Worm (Caenorhabditis elegans): ENCODE measurements around the gene R08A2.1.

The R08A2.1 gene

DNA sequence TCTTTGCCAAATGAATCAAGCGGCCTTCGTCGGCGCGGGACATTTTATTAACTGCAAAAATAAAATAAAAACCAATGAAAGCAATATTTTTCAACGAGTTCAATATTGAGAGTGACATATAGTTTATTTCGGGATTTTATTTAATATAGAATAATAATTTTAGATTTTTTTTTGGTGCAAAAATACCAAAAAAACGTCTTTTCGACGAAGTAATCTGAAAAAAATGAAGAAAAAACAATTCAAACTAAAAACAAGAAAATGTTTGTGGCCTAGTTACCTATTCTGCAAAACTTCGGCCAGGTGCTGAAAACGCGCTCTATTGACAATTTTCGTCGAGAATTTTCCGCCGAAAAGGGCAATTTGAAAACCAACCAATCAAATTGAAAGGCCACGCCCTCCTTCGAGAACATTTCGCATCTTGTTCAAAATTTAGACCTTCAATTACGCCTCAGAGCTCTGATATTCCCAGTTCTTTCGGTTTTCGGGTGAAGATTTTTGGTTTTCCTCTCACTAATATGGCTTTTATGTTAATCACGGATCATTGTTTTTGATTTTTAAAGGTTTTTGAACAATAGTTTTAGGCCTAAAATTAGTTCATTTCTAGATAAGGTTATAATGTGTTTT, 33.8 kb downstream of the R08A2.1 start, which contains the start of gene C47E8.4 (continued):
- TF ChIP-seq D2030.7 (GFP tag; IDR thresholded peaks at IDR 0.05) = peak; percentile 93
- no peak for TF ChIP-seq lag-1 (GFP tag; IDR thresholded peaks at IDR 0.05)
- TF ChIP-seq ztf-28 (GFP tag; IDR thresholded peaks at IDR 0.05) = peak; percentile 94
- TF ChIP-seq attf-3 (GFP tag; conservative IDR thresholded peaks at IDR 0.05) = peak; percentile 81
- TF ChIP-seq die-1 (tag; optimal IDR thresholded peaks at IDR 0.05) = no peak
- peak; percentile 90 for TF ChIP-seq hrde-1 (tag; optimal IDR thresholded peaks at IDR 0.05; ENCODE audit: borderline replicate concordance)
- TF ChIP-seq mel-28 (tag; optimal IDR thresholded peaks at IDR 0.05; ENCODE audit: borderline replicate concordance) = peak; percentile 65
- TF ChIP-seq let-607 (tag; optimal IDR thresholded peaks at IDR 0.05) = peak; percentile 31 to 92
- TF ChIP-seq C06A6.2 (GFP tag; conservative IDR thresholded peaks at IDR 0.05) = peak; percentile 94
- peak; percentile 89 for TF ChIP-seq snpc-1.3 (tag; optimal IDR thresholded peaks at IDR 0.05; ENCODE audit: insufficient read depth)
- no peak for TF ChIP-seq Y79H2A.3 (GFP tag; conservative IDR thresholded peaks at IDR 0.05)
- TF ChIP-seq xnd-1 (tag; optimal IDR thresholded peaks at IDR 0.05) = peak; percentile 75
- peak; percentile 76 for TF ChIP-seq lsl-1 (GFP tag; optimal IDR thresholded peaks at IDR 0.05)
- peak; percentile 94 for TF ChIP-seq atf-7 (tag; optimal IDR thresholded peaks at IDR 0.05)
- TF ChIP-seq Y67H2A.10 (GFP tag; conservative IDR thresholded peaks at IDR 0.05) = peak; percentile 93
- TF ChIP-seq madf-3 (GFP tag; IDR thresholded peaks at IDR 0.05) = peak; percentile 95
- TF ChIP-seq lir-1 (GFP tag; conservative IDR thresholded peaks at IDR 0.05) = peak; percentile 95
- peak; percentile 94 for TF ChIP-seq K11D2.4 (GFP tag; IDR thresholded peaks at IDR 0.05)
- no peak for TF ChIP-seq sdz-38 (tag; optimal IDR thresholded peaks at IDR 0.05)
- TF ChIP-seq zim-3 (tag; optimal IDR thresholded peaks at IDR 0.05) = peak; percentile 76
- TF ChIP-seq pha-4 (tag; optimal IDR thresholded peaks at IDR 0.05) = peak; percentile 8
- peak; percentile 100 for TF ChIP-seq hsf-1 (GFP tag; IDR thresholded peaks at IDR 0.05)
- peak; percentile 88 for TF ChIP-seq F22D6.2 (tag; optimal IDR thresholded peaks at IDR 0.05)
- TF ChIP-seq madf-8 (GFP tag; conservative IDR thresholded peaks at IDR 0.05) = peak; percentile 81
- TF ChIP-seq egl-44 (GFP tag; IDR thresholded peaks at IDR 0.05) = peak; percentile 73
- peak; percentile 91 for TF ChIP-seq hmg-20 (GFP tag; IDR thresholded peaks at IDR 0.05)
- TF ChIP-seq rpc-1 (optimal IDR thresholded peaks at IDR 0.05) = peak; percentile 56
- TF ChIP-seq rpc-1 (tag; optimal IDR thresholded peaks at IDR 0.05) = peak; percentile 0
- peak; percentile 75; the same call in 1 of the 2 replicates for TF ChIP-seq aptf-3 (GFP tag; IDR thresholded peaks at IDR 0.05)
- peak; percentile 65 for TF ChIP-seq ztf-18 (tag; optimal IDR thresholded peaks at IDR 0.05)
- no peak for TF ChIP-seq F55B11.4 (tag; optimal IDR thresholded peaks at IDR 0.05; ENCODE audit: borderline replicate concordance, insufficient read depth)
- TF ChIP-seq ztf-26 (tag; optimal IDR thresholded peaks at IDR 0.05) = peak; percentile 94
- TF ChIP-seq attf-5 (GFP tag; optimal IDR thresholded peaks at IDR 0.05) = peak; percentile 94
- TF ChIP-seq lin-54 (GFP tag; optimal IDR thresholded peaks at IDR 0.05) = peak; percentile 98
- TF ChIP-seq B0336.3 (GFP tag; IDR thresholded peaks at IDR 0.05) = peak; percentile 90
- 0 out of 2 replicates have a peak, but pooled peaks have one; percentile 79 for TF ChIP-seq ceh-58 (GFP tag; IDR thresholded peaks at IDR 0.05)
- no peak for TF ChIP-seq hlh-12 (tag; optimal IDR thresholded peaks at IDR 0.05)
- TF ChIP-seq mes-4 (tag; optimal IDR thresholded peaks at IDR 0.05) = no peak
- TF ChIP-seq akir-1 (GFP tag; optimal IDR thresholded peaks at IDR 0.05) = peak; percentile 84
- peak; percentile 96 for TF ChIP-seq pbrm-1 (GFP tag; IDR thresholded peaks at IDR 0.05)
- no peak for TF ChIP-seq ets-4 (GFP tag; optimal IDR thresholded peaks at IDR 0.05)
- peak; percentile 97 for TF ChIP-seq ZK185.1 (tag; optimal IDR thresholded peaks at IDR 0.05; ENCODE audit: poor library complexity, severe bottlenecking)
- TF ChIP-seq ztf-6 (GFP tag; IDR thresholded peaks at IDR 0.05) = peak; percentile 68; the same call in 1 of the 2 replicates
- peak; percentile 80; the same call in 1 of the 2 replicates for TF ChIP-seq F39B2.1 (GFP tag; IDR thresholded peaks at IDR 0.05)
- TF ChIP-seq madf-10 (tag; optimal IDR thresholded peaks at IDR 0.05) = peak; percentile 93
- TF ChIP-seq aptf-2 (GFP tag; conservative IDR thresholded peaks at IDR 0.05) = peak; percentile 68
- TF ChIP-seq cebp-2 (GFP tag; IDR thresholded peaks at IDR 0.05) = peak; percentile 91; the same call in 1 of the 2 replicates

Data from whole organism, young adult.